Worm (Caenorhabditis elegans) whole organism, L4 larva: ENCODE measurements around the gene F55G11.10.

ENCODE experiments used
- ama-1 ChIP-seq: fragments of 150-350 bp; optimal IDR thresholded peaks from 2 replicates; lab custom pipeline; 2014; ENCODE audit warnings: inconsistent platforms, mixed read lengths
- ceh-32 ChIP-seq: sonication (generic microtip); optimal IDR thresholded peaks from 2 replicates; lab custom pipeline; 2016; ENCODE audit warnings: mild to moderate bottlenecking, missing genetic modification characterization, missing compliant biosample characterization; ENCODE audit not compliant: poor library complexity
- ces-1 ChIP-seq: fragments of 150-350 bp; sonication (generic microtip); optimal IDR thresholded peaks from 4 replicates; lab custom pipeline; 2014; ENCODE audit warnings: missing biosample characterization, missing genetic modification reagents, missing genetic modification characterization
- fkh-10 ChIP-seq: fragments of 150-350 bp; optimal IDR thresholded peaks from 2 replicates; lab custom pipeline; 2014; ENCODE audit warnings: missing biosample characterization, missing genetic modification reagents, missing genetic modification characterization
- jun-1 ChIP-seq: fragments of 150-350 bp; optimal IDR thresholded peaks from 2 replicates; lab custom pipeline; 2014; ENCODE audit warnings: missing biosample characterization, missing genetic modification reagents, missing genetic modification characterization
- lsy-2 ChIP-seq, 2 experiments: fragments of 150-350 bp in 1 of 2; sonication (generic microtip) in 1 of 2; optimal IDR thresholded peaks; 2 replicates each; lab custom pipeline; 2014 to 2017; ENCODE audit warnings: missing biosample characterization in 2 of 2, missing genetic modification characterization in 2 of 2
- nhr-25 ChIP-seq: sonication (generic microtip); optimal IDR thresholded peaks from 2 replicates; lab custom pipeline; 2017; ENCODE audit warnings: missing genetic modification characterization, mild to moderate bottlenecking, missing compliant biosample characterization, antibody characterized with exemption, moderate library complexity, borderline replicate concordance; ENCODE audit not compliant: insufficient read depth
- nhr-76 ChIP-seq: fragments of 150-350 bp; optimal IDR thresholded peaks from 2 replicates; lab custom pipeline; 2014; ENCODE audit warnings: missing biosample characterization, missing genetic modification characterization
- nhr-77 ChIP-seq: fragments of 150-350 bp; optimal IDR thresholded peaks from 2 replicates; lab custom pipeline; 2014; ENCODE audit warnings: missing biosample characterization, missing genetic modification characterization
- pha-4 ChIP-seq, 2 experiments: fragments of 150-350 bp in 1 of 2; fragments of 200-800 bp in 1 of 2; sonication (Bioruptor generic) in 1 of 2; IDR thresholded peaks in 1 of 2; optimal IDR thresholded peaks in 1 of 2; 2 replicates each; pipeline versions ENCODE4 v1.3.6 to Lab custom; 2014 to 2022; ENCODE audit warnings: missing genetic modification characterization in 2 of 2, missing genetic modification reagents in 2 of 2, missing biosample characterization in 1 of 2, missing compliant biosample characterization in 1 of 2
- snpc-1.2 ChIP-seq: fragments of 200-800 bp; sonication (Bioruptor generic); IDR thresholded peaks from 2 replicates; pipeline ENCODE4 v1.3.6; 2022; ENCODE audit warnings: missing genetic modification reagents, missing genetic modification characterization, missing compliant biosample characterization
- zag-1 ChIP-seq: fragments of 150-350 bp; optimal IDR thresholded peaks from 2 replicates; lab custom pipeline; 2014; ENCODE audit warnings: missing biosample characterization, missing genetic modification characterization
- ztf-7 ChIP-seq: fragments of 150-350 bp; optimal IDR thresholded peaks from 2 replicates; lab custom pipeline; 2014; ENCODE audit warnings: missing biosample characterization, missing genetic modification characterization

- no peak for TF ChIP-seq nhr-76 (tag; lab: Kevin White, UChicago)
- TF ChIP-seq ztf-7 (tag; lab: Kevin White, UChicago): no peak
- TF ChIP-seq fkh-10 (GFP tag; lab: Kevin White, UChicago): no peak
- no peak for TF ChIP-seq lsy-2 (tag; optimal IDR thresholded peaks at IDR 0.05; lab: Kevin White, UChicago)
- TF ChIP-seq jun-1 (tag; lab: Kevin White, UChicago): no peak
- no peak for TF ChIP-seq nhr-25
- no peak for TF ChIP-seq zag-1 (tag; lab: Kevin White, UChicago)
- TF ChIP-seq ces-1 (GFP tag; lab: Kevin White, UChicago): no peak
- TF ChIP-seq pha-4 (GFP tag; IDR thresholded peaks at IDR 0.05; lab: Robert Waterston, UW): no peak
- no peak for TF ChIP-seq pha-4 (tag; optimal IDR thresholded peaks at IDR 0.05; lab: Kevin White, UChicago)
- TF ChIP-seq ceh-32 (tag; lab: Kevin White, UChicago): no peak
- no peak for TF ChIP-seq ama-1 (lab: Kevin White, UChicago)
- no peak for TF ChIP-seq snpc-1.2
- TF ChIP-seq nhr-77 (tag; lab: Kevin White, UChicago): no peak
These were observed 42.1 kb downstream of the F55G11.10 start for ce11 chrIV:12990638-12991037.
